Fruit fly (Drosophila melanogaster): Measurements from ENCODE around the gene bocks.

The bocks gene

DNA sequence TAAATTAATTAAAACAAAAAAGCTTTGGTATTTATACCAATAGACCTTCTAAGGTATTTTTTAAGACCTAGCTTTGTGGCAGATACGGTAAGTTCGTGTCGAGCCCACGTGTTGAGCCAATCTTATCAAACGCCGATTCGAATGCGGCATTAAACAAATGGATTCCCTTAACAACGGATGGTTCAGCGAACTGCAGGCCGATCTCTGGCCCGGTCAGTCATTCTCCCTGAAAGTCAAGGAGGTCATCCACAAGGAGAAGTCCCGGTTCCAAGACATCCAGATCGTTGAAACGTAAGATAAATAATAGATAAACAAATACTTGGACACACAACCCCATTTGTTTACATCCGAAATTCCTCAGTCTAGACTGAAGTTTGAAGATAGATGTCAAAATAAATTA lies 40.8 kb upstream of the bocks start, which contains the start of gene SpdS (continued):
- no peak for TF ChIP-seq CG3838 (GFP tag; optimal IDR thresholded peaks at IDR 0.05)
- peak; percentile 79 for TF ChIP-seq ERR (GFP tag; optimal IDR thresholded peaks at IDR 0.05)
- TF ChIP-seq CG6654 (GFP tag; optimal IDR thresholded peaks at IDR 0.05): no peak
- TF ChIP-seq MESR4 (GFP tag; optimal IDR thresholded peaks at IDR 0.05): peak; percentile 26
- TF ChIP-seq Sin3A (optimal IDR thresholded peaks at IDR 0.05): no peak
- no peak for TF ChIP-seq NFAT (GFP tag; IDR thresholded peaks at IDR 0.05)
- TF ChIP-seq HLH4C (GFP tag; IDR thresholded peaks at IDR 0.05; ENCODE audit: partially characterized antibody): no peak
- TF ChIP-seq otp (GFP tag; IDR thresholded peaks at IDR 0.05): no peak
- peak; percentile 84 for TF ChIP-seq scrt (GFP tag; optimal IDR thresholded peaks at IDR 0.05)
- TF ChIP-seq CG1529 (GFP tag; optimal IDR thresholded peaks at IDR 0.05): no peak
- no peak for TF ChIP-seq Hr39 (optimal IDR thresholded peaks at IDR 0.05)
- peak; percentile 10 for TF ChIP-seq sug (tag; optimal IDR thresholded peaks at IDR 0.05)
- TF ChIP-seq CG1602 (GFP tag; optimal IDR thresholded peaks at IDR 0.05): no peak
- TF ChIP-seq jumu (GFP tag; optimal IDR thresholded peaks at IDR 0.05): no peak
- TF ChIP-seq ato (GFP tag; IDR thresholded peaks at IDR 0.05; ENCODE audit: partially characterized antibody): no peak
- peak; percentile 5 for TF ChIP-seq CG17385 (GFP tag; optimal IDR thresholded peaks at IDR 0.05)
- no peak for TF ChIP-seq CG3281 (GFP tag; optimal IDR thresholded peaks at IDR 0.05)
- no peak for TF ChIP-seq vfl (GFP tag; optimal IDR thresholded peaks at IDR 0.05)
- TF ChIP-seq Nf-YB (GFP tag; optimal IDR thresholded peaks at IDR 0.05): no peak
- no peak for TF ChIP-seq CG12659 (GFP tag; optimal IDR thresholded peaks at IDR 0.05)
- peak; percentile 22 for TF ChIP-seq PHDP (tag; optimal IDR thresholded peaks at IDR 0.05)
- TF ChIP-seq wdn (GFP tag; IDR thresholded peaks at IDR 0.05): no peak
- peak; percentile 15 for TF ChIP-seq pros (GFP tag; optimal IDR thresholded peaks at IDR 0.05)
- no peak for TF ChIP-seq CG16813 (GFP tag; IDR thresholded peaks at IDR 0.05; ENCODE audit: partially characterized antibody)
- no peak for TF ChIP-seq gcm2 (GFP tag; optimal IDR thresholded peaks at IDR 0.05)
- peak; percentile 83 for TF ChIP-seq Max (GFP tag; optimal IDR thresholded peaks at IDR 0.05)
- no peak for TF ChIP-seq Neu2 (GFP tag; optimal IDR thresholded peaks at IDR 0.05; ENCODE audit: borderline replicate concordance)
- peak; percentile 78 for TF ChIP-seq dm (GFP tag; optimal IDR thresholded peaks at IDR 0.05)
- no peak for TF ChIP-seq row (GFP tag; IDR thresholded peaks at IDR 0.05)
- peak; percentile 18 for TF ChIP-seq nau (GFP tag; optimal IDR thresholded peaks at IDR 0.05)
- TF ChIP-seq pzg (GFP tag; optimal IDR thresholded peaks at IDR 0.05): peak; percentile 35
- peak; percentile 23 for TF ChIP-seq wek (GFP tag; optimal IDR thresholded peaks at IDR 0.05)
- TF ChIP-seq ems (GFP tag; optimal IDR thresholded peaks at IDR 0.05): no peak
- TF ChIP-seq nerfin-1 (tag; optimal IDR thresholded peaks at IDR 0.05): peak; percentile 29
- TF ChIP-seq CG1024 (GFP tag; IDR thresholded peaks at IDR 0.05): no peak

DNA sequence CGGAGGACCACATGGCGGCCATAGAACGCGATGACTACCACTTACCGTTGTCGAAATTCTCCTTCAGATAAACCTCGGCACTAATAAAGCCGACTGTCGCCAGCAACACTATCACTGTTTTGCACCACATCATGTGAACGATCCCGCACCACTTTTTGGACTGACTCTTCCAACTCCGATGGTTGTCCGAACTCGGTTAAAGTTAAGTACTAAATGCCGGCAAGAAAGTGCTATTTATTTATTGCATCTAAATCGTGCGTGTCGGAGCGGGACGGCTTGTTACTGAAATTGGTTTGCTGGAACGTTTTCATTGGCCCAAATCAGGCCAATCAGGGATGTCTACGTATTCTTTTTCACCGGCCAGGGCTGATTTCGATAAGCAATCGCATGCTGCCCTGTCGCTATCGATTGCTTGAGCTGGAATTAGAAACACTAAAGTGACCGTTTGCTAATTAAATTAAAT lies 39.9 kb upstream of the bocks start, which contains the start of gene Calr:
TSS of gene Calr (minus strand) at position 219 of the 463 bp plus-strand sequence.
- no peak for TF ChIP-seq CG9817 (tag; optimal IDR thresholded peaks at IDR 0.05)
- TF ChIP-seq hb (GFP tag; IDR thresholded peaks at IDR 0.05; ENCODE audit: partially characterized antibody): no peak
- peak; percentile 49 for TF ChIP-seq eyg (GFP tag; optimal IDR thresholded peaks at IDR 0.05)
- TF ChIP-seq nmo (GFP tag; optimal IDR thresholded peaks at IDR 0.05): peak; percentile 47
- no peak for TF ChIP-seq sna (GFP tag; IDR thresholded peaks at IDR 0.05; ENCODE audit: partially characterized antibody)
- TF ChIP-seq bcd (GFP tag; optimal IDR thresholded peaks at IDR 0.05): peak; percentile 36
- TF ChIP-seq CG16863 (GFP tag; optimal IDR thresholded peaks at IDR 0.05): peak; percentile 46
- no peak for TF ChIP-seq CG10321 (GFP tag; IDR thresholded peaks at IDR 0.05)
- peak; percentile 22 for TF ChIP-seq CG13624 (GFP tag; optimal IDR thresholded peaks at IDR 0.05)
- TF ChIP-seq NfI (GFP tag; optimal IDR thresholded peaks at IDR 0.05): peak; percentile 58
- peak; percentile 4 for TF ChIP-seq org-1 (GFP tag; optimal IDR thresholded peaks at IDR 0.05)
- peak; percentile 51 for TF ChIP-seq HmgZ (tag; optimal IDR thresholded peaks at IDR 0.05)
- TF ChIP-seq insv (GFP tag; optimal IDR thresholded peaks at IDR 0.05): peak in 1 of 2 experiments; percentile 65
- TF ChIP-seq CG34224 (GFP tag; IDR thresholded peaks at IDR 0.05; ENCODE audit: partially characterized antibody): no peak
- TF ChIP-seq HHEX (GFP tag; optimal IDR thresholded peaks at IDR 0.05): peak; percentile 27
- no peak for TF ChIP-seq pita (GFP tag; optimal IDR thresholded peaks at IDR 0.05)
- TF ChIP-seq CG6854 (GFP tag; optimal IDR thresholded peaks at IDR 0.05): peak; percentile 43
- TF ChIP-seq lab (GFP tag; optimal IDR thresholded peaks at IDR 0.05): peak; percentile 71

All from whole organism, embryonic.